Fruit fly (Drosophila melanogaster) whole organism, embryonic: ENCODE measurements around the gene CG7156.

ENCODE experiments used
- CG9932 ChIP-seq: fragments of 200-800 bp; sonication (Bioruptor generic); IDR thresholded peaks from 2 replicates; pipeline ENCODE4 v1.3.6; 2022; ENCODE audit warnings: missing biosample characterization, missing genetic modification characterization
- cas ChIP-seq: fragments of 200-800 bp; sonication (Bioruptor generic); IDR thresholded peaks from 2 replicates; pipeline ENCODE4 v1.3.6; 2022; ENCODE audit warnings: missing biosample characterization, missing genetic modification characterization
- chm ChIP-seq: fragments of 200-800 bp; sonication (Bioruptor generic); IDR thresholded peaks from 2 replicates; pipeline ENCODE4 v1.3.6; 2022; ENCODE audit warnings: missing biosample characterization, missing genetic modification characterization
- dimm ChIP-seq: fragments of 200-800 bp; sonication (Bioruptor generic); IDR thresholded peaks from 2 replicates; pipeline ENCODE4 v1.3.6; 2022; ENCODE audit warnings: missing biosample characterization, missing genetic modification characterization
- pb ChIP-seq: fragments of 200-800 bp; sonication (Bioruptor generic); optimal IDR thresholded peaks from 3 replicates; lab custom pipeline; 2016; ENCODE audit warnings: missing biosample characterization, missing genetic modification characterization
- slbo ChIP-seq: fragments of 200-800 bp; sonication (Bioruptor generic); IDR thresholded peaks from 2 replicates; pipeline ENCODE4 v1.3.6; 2022; ENCODE audit warnings: missing biosample characterization, missing genetic modification characterization
- tx ChIP-seq: fragments of 200-800 bp; sonication (Bioruptor generic); optimal IDR thresholded peaks from 2 replicates; lab custom pipeline; 2016; ENCODE audit warnings: missing biosample characterization, missing genetic modification characterization

DNA sequence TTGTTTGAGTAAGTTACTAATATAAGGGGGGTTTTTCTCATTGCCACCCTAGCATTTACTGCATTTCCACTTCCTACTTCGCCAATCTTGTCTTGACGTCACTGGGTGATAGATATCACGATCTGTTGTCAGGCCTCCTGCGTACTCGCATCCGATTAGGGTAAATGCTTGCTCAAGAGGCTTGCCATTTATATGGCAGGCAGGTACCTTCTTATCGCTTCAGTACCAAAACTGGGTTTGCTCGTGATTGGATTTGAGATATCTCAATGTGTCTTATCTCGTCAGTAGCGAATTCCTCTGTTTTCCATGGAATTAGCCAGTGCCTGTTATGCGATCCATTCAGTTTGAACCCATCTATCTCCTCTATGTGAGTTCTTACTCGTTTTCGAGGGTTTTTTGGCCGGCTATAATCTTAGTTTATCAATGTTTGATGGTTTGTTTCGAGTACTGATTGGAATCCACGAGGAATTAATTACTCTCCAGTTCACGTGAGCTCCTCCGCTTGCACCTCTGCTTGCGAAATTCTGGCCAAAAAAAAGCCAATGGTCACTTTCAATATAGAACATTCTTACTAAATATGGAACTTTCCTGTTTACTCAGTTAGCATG lies 39.0 kb upstream of the CG7156 start:
- TF ChIP-seq cas (GFP tag; lab: Robert Waterston, UW): no peak
- TF ChIP-seq CG9932 (GFP tag; lab: Robert Waterston, UW): no peak
- TF ChIP-seq tx: no peak
- no peak for TF ChIP-seq dimm (GFP tag; lab: Robert Waterston, UW)
- no peak for TF ChIP-seq slbo
- no peak for TF ChIP-seq pb (GFP tag; lab: Kevin White, UChicago)
- TF ChIP-seq chm (GFP tag; lab: Robert Waterston, UW): no peak
